Worm (Caenorhabditis elegans): ENCODE results near the gene delm-1.

The delm-1 gene

ce11 chrIV:9100835-9101234 is 34.4 kb downstream of the delm-1 start:
- no peak for TF ChIP-seq ztf-25 (GFP tag; IDR thresholded peaks at IDR 0.05)
- TF ChIP-seq ets-4 (GFP tag; optimal IDR thresholded peaks at IDR 0.05): no peak
- no peak for TF ChIP-seq ceh-100 (GFP tag; IDR thresholded peaks at IDR 0.05)

- TF ChIP-seq lir-1 (GFP tag; conservative IDR thresholded peaks at IDR 0.05) (no peak), nfyb-1 (GFP tag; IDR thresholded peaks at IDR 0.05) (no peak), madf-10 (tag; optimal IDR thresholded peaks at IDR 0.05) (no peak), Y53G8AR.9 (GFP tag; conservative IDR thresholded peaks at IDR 0.05) (no peak), tbx-9 (tag; optimal IDR thresholded peaks at IDR 0.05; ENCODE audit: borderline replicate concordance) (no peak), gei-17 (GFP tag; optimal IDR thresholded peaks at IDR 0.05) (no peak), mes-4 (tag; optimal IDR thresholded peaks at IDR 0.05) (no peak), rcor-1 (GFP tag; IDR thresholded peaks at IDR 0.05) (no peak), hmg-20 (GFP tag; IDR thresholded peaks at IDR 0.05) (no peak), C06A6.2 (GFP tag; conservative IDR thresholded peaks at IDR 0.05) (no peak), aptf-2 (GFP tag; conservative IDR thresholded peaks at IDR 0.05) (no peak), madf-3 (GFP tag; IDR thresholded peaks at IDR 0.05) (no peak), madf-6 (GFP tag; IDR thresholded peaks at IDR 0.05) (no peak), fkh-3 (tag; optimal IDR thresholded peaks at IDR 0.05) (no peak), Y53F4B.3 (GFP tag; IDR thresholded peaks at IDR 0.05) (no peak)
These were observed 36.3 kb downstream of the delm-1 start, which contains the start of gene gldi-10 for ce11 chrIV:9098942-9099341. TSS of gene gldi-10 (plus strand) at chrIV:9099242.

DNA sequence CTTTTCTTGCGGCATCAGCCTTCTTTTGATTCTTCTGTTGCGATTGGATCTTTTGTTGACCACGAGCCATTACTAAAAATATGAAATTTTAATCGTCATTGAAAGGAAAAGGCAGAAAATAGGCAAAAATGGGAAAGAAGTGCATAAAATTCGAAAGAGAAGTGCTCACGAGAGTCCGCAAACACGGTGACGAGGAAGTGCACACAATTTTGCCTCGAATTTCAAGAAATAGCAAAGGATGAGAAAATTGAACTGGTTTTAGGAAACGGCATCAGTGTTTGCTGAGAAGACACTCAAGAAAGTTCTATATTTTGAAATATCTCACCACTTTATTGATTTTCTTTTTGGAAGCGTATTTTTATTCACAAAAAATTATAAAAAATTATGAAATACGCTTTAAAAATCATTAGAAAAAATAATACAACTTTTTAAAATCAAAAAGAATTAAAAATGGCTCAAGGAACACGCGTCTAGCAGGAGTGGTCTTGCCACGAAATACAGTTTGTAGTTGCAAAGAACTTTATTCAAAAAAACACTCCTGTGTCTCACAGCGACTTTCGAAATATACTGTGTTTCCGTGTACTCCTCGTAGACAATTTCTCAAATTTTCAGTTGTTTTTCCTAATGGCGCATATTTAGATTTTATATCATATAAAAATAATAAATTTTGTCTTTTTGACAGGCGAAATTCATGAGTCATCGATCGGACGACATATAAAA is 39.0 kb downstream of the delm-1 start, which contains the start of the genes znf-706 and cpna-3:
znf-706 (minus strand) TSS at position 72 of the 720 bp plus-strand sequence.
cpna-3 (plus strand) TSS at position 683 of the 720 bp plus-strand sequence.
- TF ChIP-seq attf-5 (GFP tag; optimal IDR thresholded peaks at IDR 0.05) (no peak), dpl-1 (GFP tag; optimal IDR thresholded peaks at IDR 0.05) (no peak), F55B11.4 (tag; optimal IDR thresholded peaks at IDR 0.05; ENCODE audit: borderline replicate concordance, insufficient read depth) (no peak), rcor-1 (GFP tag; IDR thresholded peaks at IDR 0.05) (no peak), dox-1 (GFP tag; IDR thresholded peaks at IDR 0.05) (no peak), Y53F4B.3 (GFP tag; IDR thresholded peaks at IDR 0.05) (no peak), hlh-26 (GFP tag; conservative IDR thresholded peaks at IDR 0.05) (no peak), snpc-1.3 (tag; optimal IDR thresholded peaks at IDR 0.05; ENCODE audit: insufficient read depth) (peak; percentile 69), ZK185.1 (tag; optimal IDR thresholded peaks at IDR 0.05; ENCODE audit: poor library complexity, severe bottlenecking) (no peak), madf-6 (GFP tag; IDR thresholded peaks at IDR 0.05) (peak; percentile 81), ceh-58 (GFP tag; IDR thresholded peaks at IDR 0.05) (no peak), egrh-3 (GFP tag; IDR thresholded peaks at IDR 0.05) (no peak), C17E4.6 (GFP tag; IDR thresholded peaks at IDR 0.05) (no peak), F39B2.1 (GFP tag; IDR thresholded peaks at IDR 0.05) (no peak), sptf-2 (GFP tag; optimal IDR thresholded peaks at IDR 0.05) (no peak), nhr-80 (tag; optimal IDR thresholded peaks at IDR 0.05) (no peak), chd-7 (tag; optimal IDR thresholded peaks at IDR 0.05) (no peak), ztf-18 (tag; optimal IDR thresholded peaks at IDR 0.05) (no peak), F57A8.1 (GFP tag; optimal IDR thresholded peaks at IDR 0.05) (no peak), ceh-79 (tag; optimal IDR thresholded peaks at IDR 0.05) (no peak), F57C9.4 (tag; optimal IDR thresholded peaks at IDR 0.05) (no peak), B0019.2 (GFP tag; conservative IDR thresholded peaks at IDR 0.05) (no peak), F49E8.2 (tag; optimal IDR thresholded peaks at IDR 0.05; ENCODE audit: insufficient read depth) (peak; percentile 60), B0035.1 (tag; optimal IDR thresholded peaks at IDR 0.05) (no peak), ccch-3 (GFP tag; optimal IDR thresholded peaks at IDR 0.05) (no peak), attf-3 (GFP tag; conservative IDR thresholded peaks at IDR 0.05) (no peak), atf-7 (tag; optimal IDR thresholded peaks at IDR 0.05) (no peak), nfya-2 (GFP tag; IDR thresholded peaks at IDR 0.05) (no peak), mxl-1 (tag; optimal IDR thresholded peaks at IDR 0.05) (no peak), egl-18 (GFP tag; IDR thresholded peaks at IDR 0.05) (no peak)

Data from whole organism, young adult.